Worm (Caenorhabditis elegans) whole organism, mixed stage, embryonic: ENCODE data around the gene C11H1.9.
A peak's percentile ranks its signal among the peaks of the same experiment; 100 is the strongest.

Experiments
- M03D4.4 ChIP-seq: sonication (generic microtip); optimal IDR thresholded peaks from 2 replicates; lab custom pipeline; 2017; ENCODE audit warnings: mild to moderate bottlenecking, missing genetic modification characterization, missing compliant biosample characterization
- bed-3 ChIP-seq: fragments of 200-800 bp; sonication (Bioruptor generic); optimal IDR thresholded peaks from 3 replicates; lab custom pipeline; 2018; ENCODE audit warnings: mild to moderate bottlenecking, missing genetic modification characterization, moderate library complexity, missing compliant biosample characterization
- blmp-1 ChIP-seq: fragments of 150-350 bp; optimal IDR thresholded peaks from 2 replicates; lab custom pipeline; 2014; ENCODE audit warnings: missing biosample characterization, missing genetic modification characterization
- ceh-39 ChIP-seq: fragments of 150-350 bp; optimal IDR thresholded peaks from 2 replicates; lab custom pipeline; 2014; ENCODE audit warnings: missing biosample characterization, missing genetic modification characterization
- ceh-43 ChIP-seq: fragments of 200-800 bp; sonication (Bioruptor generic); optimal IDR thresholded peaks from 2 replicates; lab custom pipeline; 2018; ENCODE audit warnings: mild to moderate bottlenecking, missing genetic modification characterization, moderate library complexity, missing compliant biosample characterization
- ceh-83 ChIP-seq: fragments of 200-800 bp; sonication (Bioruptor generic); optimal IDR thresholded peaks from 2 replicates; lab custom pipeline; 2018; ENCODE audit warnings: mild to moderate bottlenecking, missing genetic modification characterization, missing compliant biosample characterization
- ces-1 ChIP-seq: fragments of 150-350 bp; optimal IDR thresholded peaks from 2 replicates; lab custom pipeline; 2014; ENCODE audit warnings: missing biosample characterization, missing genetic modification reagents, missing genetic modification characterization
- cnd-1 ChIP-seq: fragments of 200-800 bp; sonication (Bioruptor generic); optimal IDR thresholded peaks from 2 replicates; lab custom pipeline; 2018; ENCODE audit warnings: mild to moderate bottlenecking, missing genetic modification characterization, missing compliant biosample characterization
- drap-1 ChIP-seq: fragments of 200-800 bp; sonication (Bioruptor generic); optimal IDR thresholded peaks from 3 replicates; lab custom pipeline; 2018; ENCODE audit warnings: mild to moderate bottlenecking, missing genetic modification characterization, missing compliant biosample characterization
- elt-1 ChIP-seq: sonication (generic microtip); optimal IDR thresholded peaks from 2 replicates; lab custom pipeline; 2017; ENCODE audit warnings: missing genetic modification characterization, mild to moderate bottlenecking, missing compliant biosample characterization, antibody characterized with exemption, moderate library complexity, borderline replicate concordance; ENCODE audit not compliant: insufficient read depth
- elt-3 ChIP-seq: fragments of 150-350 bp; optimal IDR thresholded peaks from 2 replicates; lab custom pipeline; 2014; ENCODE audit warnings: missing biosample characterization, missing genetic modification characterization
- flh-1 ChIP-seq: fragments of 200-800 bp; sonication (Bioruptor generic); optimal IDR thresholded peaks from 2 replicates; lab custom pipeline; 2018; ENCODE audit warnings: mild to moderate bottlenecking, missing genetic modification characterization, moderate library complexity, missing compliant biosample characterization
- ham-2 ChIP-seq: fragments of 200-800 bp; sonication (Bioruptor generic); optimal IDR thresholded peaks from 2 replicates; lab custom pipeline; 2018; ENCODE audit warnings: mild to moderate bottlenecking, missing genetic modification characterization, missing compliant biosample characterization
- hlh-1 ChIP-seq: fragments of 150-350 bp; optimal IDR thresholded peaks from 2 replicates; lab custom pipeline; 2014; ENCODE audit warnings: missing biosample characterization, missing genetic modification reagents, missing genetic modification characterization
- lin-13 ChIP-seq: fragments of 150-350 bp; optimal IDR thresholded peaks from 2 replicates; lab custom pipeline; 2014; ENCODE audit warnings: missing biosample characterization, missing genetic modification characterization
- lin-32 ChIP-seq: fragments of 200-800 bp; sonication (Bioruptor generic); optimal IDR thresholded peaks from 2 replicates; lab custom pipeline; 2018; ENCODE audit warnings: mild to moderate bottlenecking, missing genetic modification characterization, missing compliant biosample characterization
- lsy-2 ChIP-seq: fragments of 150-350 bp; optimal IDR thresholded peaks from 2 replicates; lab custom pipeline; 2014; ENCODE audit warnings: missing biosample characterization, missing genetic modification characterization
- mab-5 ChIP-seq: fragments of 150-350 bp; optimal IDR thresholded peaks from 2 replicates; lab custom pipeline; 2014; ENCODE audit warnings: missing biosample characterization, missing genetic modification characterization
- mep-1 ChIP-seq: fragments of 150-350 bp; optimal IDR thresholded peaks from 2 replicates; lab custom pipeline; 2017; ENCODE audit warnings: missing biosample characterization, missing genetic modification reagents, missing genetic modification characterization, inconsistent platforms
- mls-2 ChIP-seq: sonication (generic microtip); optimal IDR thresholded peaks from 2 replicates; lab custom pipeline; 2016; ENCODE audit warnings: mild to moderate bottlenecking, missing genetic modification characterization, moderate library complexity, missing compliant biosample characterization
- nhr-12 ChIP-seq: fragments of 150-350 bp; optimal IDR thresholded peaks from 2 replicates; lab custom pipeline; 2014; ENCODE audit warnings: missing biosample characterization, missing genetic modification characterization
- nhr-2 ChIP-seq: fragments of 150-350 bp; optimal IDR thresholded peaks from 2 replicates; lab custom pipeline; 2014; ENCODE audit warnings: missing biosample characterization, missing genetic modification characterization
- nhr-237 ChIP-seq: fragments of 150-350 bp; optimal IDR thresholded peaks from 2 replicates; lab custom pipeline; 2014; ENCODE audit warnings: missing biosample characterization, missing genetic modification characterization
- nhr-28 ChIP-seq: fragments of 150-350 bp; optimal IDR thresholded peaks from 2 replicates; lab custom pipeline; 2014; ENCODE audit warnings: missing biosample characterization, missing genetic modification characterization
- nhr-76 ChIP-seq: sonication (generic microtip); optimal IDR thresholded peaks from 2 replicates; lab custom pipeline; 2017; ENCODE audit warnings: missing biosample characterization, missing genetic modification characterization
- pha-4 ChIP-seq: fragments of 150-350 bp; optimal IDR thresholded peaks from 2 replicates; lab custom pipeline; 2018; ENCODE audit warnings: missing biosample characterization, missing genetic modification reagents, missing genetic modification characterization
- sem-2 ChIP-seq: fragments of 200-800 bp; sonication (Bioruptor generic); optimal IDR thresholded peaks from 2 replicates; lab custom pipeline; 2018; ENCODE audit warnings: mild to moderate bottlenecking, missing genetic modification characterization, missing compliant biosample characterization
- snpc-4 ChIP-seq: fragments of 150-350 bp; optimal IDR thresholded peaks from 2 replicates; lab custom pipeline; 2014; ENCODE audit warnings: missing biosample characterization, missing genetic modification characterization
- sptf-1 ChIP-seq: sonication (generic microtip); optimal IDR thresholded peaks from 2 replicates; lab custom pipeline; 2017; ENCODE audit warnings: mild to moderate bottlenecking, missing genetic modification characterization, moderate library complexity, missing compliant biosample characterization
- tbx-8 ChIP-seq: fragments of 200-800 bp; sonication (Bioruptor generic); optimal IDR thresholded peaks from 2 replicates; lab custom pipeline; 2018; ENCODE audit warnings: mild to moderate bottlenecking, missing genetic modification characterization, moderate library complexity, missing compliant biosample characterization
- unc-120 ChIP-seq: sonication (generic microtip); optimal IDR thresholded peaks from 2 replicates; lab custom pipeline; 2017; ENCODE audit warnings: missing genetic modification characterization, missing compliant biosample characterization; ENCODE audit not compliant: poor library complexity, severe bottlenecking
- unc-39 ChIP-seq: fragments of 150-350 bp; optimal IDR thresholded peaks from 2 replicates; lab custom pipeline; 2014; ENCODE audit warnings: missing biosample characterization, missing genetic modification characterization
- unc-62 ChIP-seq: fragments of 150-350 bp; optimal IDR thresholded peaks from 2 replicates; lab custom pipeline; 2014; ENCODE audit warnings: missing biosample characterization, missing genetic modification reagents, missing genetic modification characterization
- zip-8 ChIP-seq: fragments of 150-350 bp; optimal IDR thresholded peaks from 2 replicates; lab custom pipeline; 2014; ENCODE audit warnings: missing biosample characterization, missing genetic modification characterization
- ztf-11 ChIP-seq: fragments of 150-350 bp; optimal IDR thresholded peaks from 2 replicates; lab custom pipeline; 2014; ENCODE audit warnings: missing biosample characterization, missing genetic modification characterization

The C11H1.9 gene

DNA sequence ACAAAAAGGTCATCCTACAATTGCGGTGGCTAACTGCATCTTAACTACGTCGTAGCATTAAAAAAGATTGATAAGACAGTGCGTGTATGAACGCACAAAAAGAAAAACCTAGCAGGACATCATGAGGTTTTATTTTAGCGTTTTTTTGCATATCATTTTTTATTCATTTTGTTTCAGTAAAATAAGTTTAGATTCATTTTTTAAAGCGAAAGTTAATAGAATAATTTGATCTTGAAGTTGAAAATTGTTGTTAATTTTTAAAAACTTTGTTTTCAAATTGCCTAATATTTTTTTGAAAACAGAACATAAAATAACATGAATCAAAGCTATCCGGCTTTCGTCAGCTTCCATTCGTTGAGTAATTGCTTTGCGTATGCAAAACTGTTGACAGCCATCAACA lies 6.6 kb downstream of the C11H1.9 start, which contains the start of gene prx-1:
prx-1 (plus strand) TSS at position 301 of the 400 bp plus-strand sequence.
- TF ChIP-seq nhr-76: no peak
- TF ChIP-seq mls-2 (tag; lab: Kevin White, UChicago): no peak
- no peak for TF ChIP-seq mep-1 (tag; lab: Kevin White, UChicago)
- no peak for TF ChIP-seq nhr-12 (tag; lab: Kevin White, UChicago)
- TF ChIP-seq M03D4.4 (tag; lab: Kevin White, UChicago): no peak
- no peak for TF ChIP-seq cnd-1 (tag; lab: Kevin White, UChicago)
- TF ChIP-seq elt-1 (tag; lab: Kevin White, UChicago): no peak

- TF ChIP-seq sem-2 (GFP tag; lab: Kevin White, UChicago): no peak
- peak; percentile 66 for TF ChIP-seq ceh-43 (GFP tag; lab: Kevin White, UChicago)
- no peak for TF ChIP-seq nhr-12 (tag; lab: Kevin White, UChicago)
- TF ChIP-seq zip-8 (tag; lab: Kevin White, UChicago): no peak
- no peak for TF ChIP-seq ceh-83 (GFP tag; lab: Kevin White, UChicago)
- TF ChIP-seq mab-5 (tag; lab: Kevin White, UChicago): peak; percentile 38
- TF ChIP-seq sptf-1: peak; percentile 69
- TF ChIP-seq snpc-4 (tag; lab: Kevin White, UChicago): no peak
- peak; percentile 98 for TF ChIP-seq unc-120 (tag; lab: Kevin White, UChicago)
- no peak for TF ChIP-seq elt-3 (tag; lab: Kevin White, UChicago)
- peak; percentile 46 for TF ChIP-seq M03D4.4 (tag; lab: Kevin White, UChicago)
- TF ChIP-seq nhr-76: no peak
- no peak for TF ChIP-seq ceh-39 (tag; lab: Kevin White, UChicago)
- TF ChIP-seq mls-2 (tag; lab: Kevin White, UChicago): peak; percentile 80
- TF ChIP-seq elt-1 (tag; lab: Kevin White, UChicago): peak; percentile 43
- peak; percentile 81 for TF ChIP-seq hlh-1 (tag; lab: Kevin White, UChicago)
- TF ChIP-seq lin-32 (GFP tag; lab: Kevin White, UChicago): no peak
- peak; percentile 90 for TF ChIP-seq ham-2 (GFP tag; lab: Kevin White, UChicago)
- TF ChIP-seq lin-13: peak; percentile 93
- no peak for TF ChIP-seq blmp-1
- TF ChIP-seq nhr-237 (tag; lab: Kevin White, UChicago): peak; percentile 81
- peak; percentile 49 for TF ChIP-seq drap-1 (GFP tag; lab: Kevin White, UChicago)
- peak; percentile 61 for TF ChIP-seq cnd-1 (tag; lab: Kevin White, UChicago)
- no peak for TF ChIP-seq flh-1
- peak; percentile 62 for TF ChIP-seq pha-4 (tag; lab: Kevin White, UChicago)
- peak; percentile 89 for TF ChIP-seq ces-1 (GFP tag; lab: Kevin White, UChicago)
- peak; percentile 89 for TF ChIP-seq lsy-2 (tag; lab: Kevin White, UChicago)
- no peak for TF ChIP-seq nhr-28 (tag; lab: Kevin White, UChicago)
- TF ChIP-seq unc-62 (GFP tag; lab: Kevin White, UChicago): peak; percentile 49
- TF ChIP-seq ztf-11: peak; percentile 59
- no peak for TF ChIP-seq unc-39 (tag; lab: Kevin White, UChicago)
- TF ChIP-seq tbx-8: no peak
- TF ChIP-seq bed-3 (GFP tag; lab: Kevin White, UChicago): no peak
- TF ChIP-seq nhr-2 (tag; lab: Kevin White, UChicago): no peak
- peak; percentile 86 for TF ChIP-seq mep-1 (tag; lab: Kevin White, UChicago)
Measured at ce11 chrX:14312416-14312815, 7.8 kb downstream of the C11H1.9 start.

ce11 chrX:14311583-14311982 lies 8.6 kb downstream of the C11H1.9 start, which contains the start of gene mgrn-1:
Gene mgrn-1, minus strand, starts transcription at chrX:14311683.
- TF ChIP-seq blmp-1 (no peak), ham-2 (GFP tag; lab: Kevin White, UChicago) (no peak), unc-120 (tag; lab: Kevin White, UChicago) (no peak), cnd-1 (tag; lab: Kevin White, UChicago) (no peak), ztf-11 (no peak), sem-2 (GFP tag; lab: Kevin White, UChicago) (no peak), sptf-1 (no peak), nhr-28 (tag; lab: Kevin White, UChicago) (no peak), nhr-76 (no peak), unc-62 (GFP tag; lab: Kevin White, UChicago) (no peak)
